Fruit fly (Drosophila melanogaster) whole organism, prepupa: ENCODE data around the gene CheB38b.

Source experiments
- Blimp-1 ChIP-seq: fragments of 200-800 bp; sonication (Bioruptor generic); optimal IDR thresholded peaks from 3 replicates; lab custom pipeline; 2017; ENCODE audit warnings: missing biosample characterization, missing genetic modification characterization, mild to moderate bottlenecking, moderate library complexity, missing genetic modification reagents
- CG10631 ChIP-seq: fragments of 200-800 bp; sonication (Bioruptor generic); optimal IDR thresholded peaks from 2 replicates; lab custom pipeline; 2016; ENCODE audit warnings: missing biosample characterization, missing genetic modification characterization
- CG10669 ChIP-seq: fragments of 200-800 bp; sonication (Bioruptor generic); optimal IDR thresholded peaks from 3 replicates; lab custom pipeline; 2018; ENCODE audit warnings: missing biosample characterization, mild to moderate bottlenecking, missing genetic modification characterization, moderate library complexity
- CG11294 ChIP-seq: fragments of 200-800 bp; sonication (Bioruptor generic); IDR thresholded peaks from 2 replicates; pipeline ENCODE4 v1.3.6; 2022; ENCODE audit warnings: missing biosample characterization, missing genetic modification characterization
- CG11762 ChIP-seq: fragments of 200-800 bp; sonication (Bioruptor generic); optimal IDR thresholded peaks from 3 replicates; lab custom pipeline; 2016; ENCODE audit warnings: missing biosample characterization, missing genetic modification characterization; ENCODE audit not compliant: insufficient read depth
- CG11902 ChIP-seq: fragments of 200-800 bp; sonication (Bioruptor generic); optimal IDR thresholded peaks from 3 replicates; lab custom pipeline; 2016; ENCODE audit warnings: missing biosample characterization, missing genetic modification characterization
- CG1621 ChIP-seq: fragments of 200-800 bp; sonication (Bioruptor generic); optimal IDR thresholded peaks from 3 replicates; lab custom pipeline; 2018; ENCODE audit warnings: missing biosample characterization, mild to moderate bottlenecking, missing genetic modification characterization
- CG16779 ChIP-seq: fragments of 200-800 bp; sonication (Bioruptor generic); optimal IDR thresholded peaks from 3 replicates; lab custom pipeline; 2017; ENCODE audit warnings: missing biosample characterization, mild to moderate bottlenecking, missing genetic modification characterization
- CG3032 ChIP-seq: fragments of 200-800 bp; optimal IDR thresholded peaks from 2 replicates; lab custom pipeline; 2019; ENCODE audit warnings: missing biosample characterization, mild to moderate bottlenecking, missing genetic modification characterization, moderate library complexity
- CG31627 ChIP-seq: fragments of 200-800 bp; sonication (Bioruptor generic); optimal IDR thresholded peaks from 3 replicates; lab custom pipeline; 2016; ENCODE audit warnings: missing biosample characterization, missing genetic modification characterization
- CG32006 ChIP-seq: fragments of 200-800 bp; sonication (Bioruptor generic); optimal IDR thresholded peaks from 3 replicates; lab custom pipeline; 2017; ENCODE audit warnings: missing biosample characterization, mild to moderate bottlenecking, missing genetic modification characterization
- CG34406 ChIP-seq: fragments of 200-800 bp; sonication (Bioruptor generic); optimal IDR thresholded peaks from 3 replicates; lab custom pipeline; 2016; ENCODE audit warnings: missing biosample characterization, missing genetic modification characterization
- CG3919 ChIP-seq: fragments of 200-800 bp; sonication (Bioruptor generic); optimal IDR thresholded peaks from 3 replicates; lab custom pipeline; 2016; ENCODE audit warnings: missing biosample characterization, missing genetic modification characterization
- CG4318 ChIP-seq: fragments of 200-800 bp; sonication (Bioruptor generic); optimal IDR thresholded peaks from 3 replicates; lab custom pipeline; 2017; ENCODE audit warnings: missing biosample characterization, mild to moderate bottlenecking, missing genetic modification characterization
- CG6163 ChIP-seq: fragments of 200-800 bp; sonication (Bioruptor generic); IDR thresholded peaks from 3 replicates; pipeline ENCODE4 v1.3.6; 2022; ENCODE audit warnings: missing biosample characterization, missing genetic modification characterization
- CG7368 ChIP-seq: fragments of 200-800 bp; sonication (Bioruptor generic); optimal IDR thresholded peaks from 3 replicates; lab custom pipeline; 2016; ENCODE audit warnings: missing biosample characterization, missing genetic modification characterization
- CG8119 ChIP-seq: fragments of 200-800 bp; sonication (Bioruptor generic); IDR thresholded peaks from 3 replicates; pipeline ENCODE4 v1.3.6; 2022; ENCODE audit warnings: missing biosample characterization, missing genetic modification characterization
- CG8632 ChIP-seq: fragments of 200-800 bp; sonication (Bioruptor generic); optimal IDR thresholded peaks from 3 replicates; lab custom pipeline; 2016; ENCODE audit warnings: missing biosample characterization, missing genetic modification characterization
- Eip75B ChIP-seq: fragments of 200-800 bp; sonication (Bioruptor generic); optimal IDR thresholded peaks from 3 replicates; lab custom pipeline; 2016; ENCODE audit warnings: missing biosample characterization, missing genetic modification characterization
- Eip78C ChIP-seq: fragments of 200-800 bp; sonication (Bioruptor generic); peaks from one replicate; lab custom pipeline; 2016; ENCODE audit warnings: missing biosample characterization, missing genetic modification characterization
- Eip93F ChIP-seq: fragments of 200-800 bp; sonication (Bioruptor generic); optimal IDR thresholded peaks from 2 replicates; lab custom pipeline; 2016; ENCODE audit warnings: missing biosample characterization, mild to moderate bottlenecking, missing genetic modification characterization
- Ets21C ChIP-seq: fragments of 200-800 bp; sonication (Bioruptor generic); optimal IDR thresholded peaks from 3 replicates; lab custom pipeline; 2016; ENCODE audit warnings: missing biosample characterization, missing genetic modification characterization
- Ets96B ChIP-seq: fragments of 200-800 bp; optimal IDR thresholded peaks from 2 replicates; lab custom pipeline; 2019; ENCODE audit warnings: missing biosample characterization, mild to moderate bottlenecking, missing genetic modification characterization, moderate library complexity
- Gug ChIP-seq: fragments of 200-800 bp; sonication (Bioruptor generic); IDR thresholded peaks from 2 replicates; pipeline ENCODE4 v1.3.6; 2022; ENCODE audit warnings: missing biosample characterization, missing genetic modification characterization
- Hr38 ChIP-seq: sonication (Bioruptor generic); optimal IDR thresholded peaks from 2 replicates; lab custom pipeline; 2016; ENCODE audit warnings: missing biosample characterization, missing genetic modification characterization
- Hr4 ChIP-seq: fragments of 200-800 bp; sonication (Bioruptor generic); optimal IDR thresholded peaks from 3 replicates; lab custom pipeline; 2016; ENCODE audit warnings: missing biosample characterization, missing genetic modification characterization
- Lpt ChIP-seq: fragments of 200-800 bp; sonication (Bioruptor generic); optimal IDR thresholded peaks from 3 replicates; lab custom pipeline; 2016; ENCODE audit warnings: missing biosample characterization, missing genetic modification characterization
- Met ChIP-seq: fragments of 200-800 bp; sonication (Bioruptor generic); optimal IDR thresholded peaks from 3 replicates; lab custom pipeline; 2016; ENCODE audit warnings: missing biosample characterization, missing genetic modification characterization
- OdsH ChIP-seq: fragments of 200-800 bp; sonication (Bioruptor generic); optimal IDR thresholded peaks from 3 replicates; lab custom pipeline; 2016; ENCODE audit warnings: missing biosample characterization, missing genetic modification characterization
- Smox ChIP-seq: fragments of 200-800 bp; sonication (Bioruptor generic); optimal IDR thresholded peaks from 3 replicates; lab custom pipeline; 2016; ENCODE audit warnings: missing biosample characterization, missing genetic modification characterization
- Sox14 ChIP-seq: fragments of 200-800 bp; sonication (Bioruptor generic); optimal IDR thresholded peaks from 3 replicates; lab custom pipeline; 2016; ENCODE audit warnings: missing biosample characterization, missing genetic modification characterization
- Sox15 ChIP-seq: fragments of 200-800 bp; sonication (Bioruptor generic); optimal IDR thresholded peaks from 3 replicates; lab custom pipeline; 2016; ENCODE audit warnings: missing biosample characterization, missing genetic modification characterization
- achi ChIP-seq: fragments of 200-800 bp; sonication (Bioruptor generic); optimal IDR thresholded peaks from 3 replicates; lab custom pipeline; 2016; ENCODE audit warnings: missing biosample characterization, missing genetic modification characterization
- cyc ChIP-seq: fragments of 200-800 bp; sonication (Bioruptor generic); optimal IDR thresholded peaks from 3 replicates; lab custom pipeline; 2016; ENCODE audit warnings: missing biosample characterization, missing genetic modification characterization
- dac ChIP-seq: fragments of 200-800 bp; sonication (Bioruptor generic); optimal IDR thresholded peaks from 2 replicates; lab custom pipeline; 2017; ENCODE audit warnings: missing biosample characterization, mild to moderate bottlenecking, missing genetic modification characterization
- dsx ChIP-seq: fragments of 200-800 bp; optimal IDR thresholded peaks from 3 replicates; lab custom pipeline; 2019; ENCODE audit warnings: missing biosample characterization, mild to moderate bottlenecking, missing genetic modification characterization, moderate library complexity; ENCODE audit not compliant: poor library complexity, severe bottlenecking
- fd59A ChIP-seq: fragments of 200-800 bp; sonication (Bioruptor generic); optimal IDR thresholded peaks from 2 replicates; lab custom pipeline; 2017; ENCODE audit warnings: missing biosample characterization, mild to moderate bottlenecking, missing genetic modification characterization, missing genetic modification reagents
- fd85E ChIP-seq: fragments of 200-800 bp; sonication (Bioruptor generic); optimal IDR thresholded peaks from 3 replicates; lab custom pipeline; 2016; ENCODE audit warnings: missing biosample characterization, missing genetic modification characterization
- fkh ChIP-seq: fragments of 200-800 bp; sonication (Bioruptor generic); optimal IDR thresholded peaks from 3 replicates; lab custom pipeline; 2017; ENCODE audit warnings: missing biosample characterization, mild to moderate bottlenecking, missing genetic modification characterization, moderate library complexity
- lz ChIP-seq: fragments of 200-800 bp; sonication (Bioruptor generic); optimal IDR thresholded peaks from 3 replicates; lab custom pipeline; 2016; ENCODE audit warnings: missing biosample characterization, missing genetic modification characterization
- net ChIP-seq: fragments of 200-800 bp; sonication (Bioruptor generic); optimal IDR thresholded peaks from 3 replicates; lab custom pipeline; 2016; ENCODE audit warnings: missing biosample characterization, missing genetic modification characterization
- pdm3 ChIP-seq: fragments of 200-800 bp; sonication (Bioruptor generic); optimal IDR thresholded peaks from 3 replicates; lab custom pipeline; 2016; ENCODE audit warnings: missing biosample characterization, missing genetic modification characterization
- svp ChIP-seq: fragments of 200-800 bp; sonication (Bioruptor generic); peaks from one replicate; lab custom pipeline; 2016; ENCODE audit warnings: missing biosample characterization, missing genetic modification characterization

CheB38b gene

DNA sequence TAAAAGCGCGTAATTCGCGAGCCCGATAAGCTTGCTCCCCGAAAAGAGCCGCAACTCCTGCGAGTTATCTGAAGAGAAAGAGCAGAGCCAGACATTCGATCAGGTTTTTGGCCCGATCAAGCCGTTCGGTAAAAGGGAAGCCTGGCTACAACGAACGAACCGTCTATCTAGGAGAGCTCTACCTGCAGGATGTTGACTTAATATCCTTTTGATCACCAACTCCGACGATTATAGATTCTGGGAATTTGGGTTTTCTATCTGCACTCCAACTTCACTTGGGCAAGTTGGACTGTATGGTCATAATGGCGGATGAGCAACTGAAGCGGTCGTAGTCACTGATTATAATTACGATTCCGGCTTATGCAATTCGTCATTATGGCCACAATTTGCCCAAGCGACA is 14.9 kb downstream of the CheB38b start (continued):
- TF ChIP-seq Sox14 (GFP tag; lab: Kevin White, UChicago) (peak; percentile 49), CG1621 (tag; lab: Kevin White, UChicago) (peak; percentile 37), CG3919 (GFP tag; lab: Kevin White, UChicago) (peak; percentile 79), achi (GFP tag; lab: Kevin White, UChicago) (peak; percentile 63), CG6163 (peak; percentile 91), fkh (GFP tag; lab: Kevin White, UChicago) (no peak), CG16779 (tag; lab: Kevin White, UChicago) (no peak), Eip78C (GFP tag; lab: Kevin White, UChicago) (peak; percentile 89), Ets21C (no peak), CG11902 (peak; percentile 76), CG10631 (GFP tag; lab: Kevin White, UChicago) (peak; percentile 40), fd59A (GFP tag; lab: Kevin White, UChicago) (peak; percentile 1), CG3032 (tag; lab: Kevin White, UChicago) (peak; percentile 46), CG11294 (GFP tag; lab: Robert Waterston, UW) (peak; percentile 61), Lpt (GFP tag; lab: Kevin White, UChicago) (peak; percentile 45), Gug (GFP tag; lab: Robert Waterston, UW) (peak; percentile 81), CG8119 (GFP tag; lab: Robert Waterston, UW) (peak; percentile 78), Hr4 (GFP tag; lab: Kevin White, UChicago) (peak; percentile 75), CG34406 (GFP tag; lab: Kevin White, UChicago) (peak; percentile 27)

DNA sequence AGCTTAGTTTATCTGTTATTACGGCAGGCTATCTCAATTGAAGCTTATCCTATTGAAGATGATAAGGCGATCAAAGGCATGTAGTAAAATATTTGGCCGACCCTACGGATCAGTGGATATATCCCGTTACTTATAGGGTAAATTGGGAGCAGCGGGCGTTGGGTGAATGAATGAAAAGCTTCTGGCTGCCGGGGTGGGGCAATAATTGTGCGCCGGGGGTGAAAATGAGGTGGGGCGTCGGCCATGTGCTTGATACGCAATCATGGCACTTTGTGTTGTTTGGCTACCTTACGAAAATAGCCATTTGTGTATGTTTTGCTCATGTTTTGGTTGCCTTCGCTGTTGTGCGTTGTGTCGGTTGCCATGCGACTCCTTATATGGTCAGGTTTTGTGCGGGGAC is 15.3 kb downstream of the CheB38b start:
- TF ChIP-seq Met (GFP tag; lab: Kevin White, UChicago) (no peak), svp (no peak), CG3919 (GFP tag; lab: Kevin White, UChicago) (no peak), CG10669 (no peak), CG16779 (tag; lab: Kevin White, UChicago) (no peak), CG8632 (GFP tag; lab: Kevin White, UChicago) (no peak), pdm3 (GFP tag; lab: Kevin White, UChicago) (no peak), Gug (GFP tag; lab: Robert Waterston, UW) (no peak)
- TF ChIP-seq, all 60 proteins: peak for 0

DNA sequence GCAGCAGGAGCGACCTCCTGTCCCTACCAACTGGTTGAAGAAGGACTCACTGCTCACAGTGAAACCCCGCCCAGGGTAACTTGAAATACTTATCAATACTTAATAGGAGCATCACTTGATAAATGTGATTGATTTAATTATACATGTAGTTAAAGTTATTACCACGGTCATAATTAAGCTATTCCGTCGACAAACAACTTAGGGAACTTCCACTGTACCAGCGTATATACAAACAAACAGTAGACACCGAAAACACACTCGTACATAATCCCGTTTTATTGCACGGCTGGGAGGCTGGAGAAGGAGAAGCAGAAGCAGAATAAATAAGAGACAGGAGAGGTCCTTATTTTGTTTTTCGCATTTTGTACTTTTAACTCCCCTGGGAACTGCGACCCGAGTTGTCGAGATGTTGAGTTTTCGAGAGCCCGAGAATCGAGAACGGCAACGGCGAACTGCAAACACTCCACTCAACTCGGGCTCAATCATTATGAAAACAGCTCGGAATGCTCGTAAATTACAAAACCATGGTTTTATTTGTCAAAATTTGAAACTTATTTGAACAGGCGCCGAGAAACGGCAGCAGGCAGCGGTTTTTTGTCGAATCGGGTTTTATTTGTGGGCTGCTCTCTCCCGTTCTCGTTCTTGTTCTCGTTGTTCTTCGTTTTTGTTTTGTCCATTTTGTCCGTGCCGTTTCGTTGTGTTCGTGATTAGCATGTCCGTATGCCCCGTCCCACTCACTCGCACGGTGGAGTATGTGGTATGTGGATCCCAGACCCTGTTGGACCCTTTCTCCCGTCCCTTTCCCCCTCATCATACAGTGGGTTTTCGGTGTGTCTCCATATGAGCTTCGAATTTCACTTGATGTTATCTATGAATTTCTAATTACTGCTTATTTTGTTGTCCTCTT is 16.8 kb downstream of the CheB38b start:
- TF ChIP-seq Met (GFP tag; lab: Kevin White, UChicago): peak; percentile 99
- TF ChIP-seq CG11762 (GFP tag; lab: Kevin White, UChicago): peak; percentile 92
- TF ChIP-seq CG6163: peak; percentile 96
- TF ChIP-seq CG11902: peak; percentile 90
- TF ChIP-seq CG31627 (GFP tag; lab: Kevin White, UChicago): peak; percentile 98
- peak; percentile 94 for TF ChIP-seq OdsH (GFP tag; lab: Kevin White, UChicago)
- peak; percentile 96 for TF ChIP-seq dsx (GFP tag; lab: Kevin White, UChicago)
- TF ChIP-seq fd59A (GFP tag; lab: Kevin White, UChicago): peak; percentile 96
- TF ChIP-seq CG4318 (GFP tag; lab: Kevin White, UChicago): peak; percentile 50
- peak; percentile 38 for TF ChIP-seq dac (GFP tag; lab: Kevin White, UChicago)
- TF ChIP-seq fkh (GFP tag; lab: Kevin White, UChicago): peak; percentile 61
- peak; percentile 93 for TF ChIP-seq net (GFP tag; lab: Kevin White, UChicago)
- TF ChIP-seq Sox14 (GFP tag; lab: Kevin White, UChicago): peak; percentile 97
- peak; percentile 82 for TF ChIP-seq Lpt (GFP tag; lab: Kevin White, UChicago)
- TF ChIP-seq CG7368 (GFP tag; lab: Kevin White, UChicago): peak; percentile 93
- TF ChIP-seq CG8119 (GFP tag; lab: Robert Waterston, UW): peak; percentile 77
- peak; percentile 93 for TF ChIP-seq CG8632 (GFP tag; lab: Kevin White, UChicago)
- TF ChIP-seq fd85E (GFP tag; lab: Kevin White, UChicago): peak; percentile 79
- peak; percentile 97 for TF ChIP-seq lz (GFP tag; lab: Kevin White, UChicago)
- peak; percentile 95 for TF ChIP-seq Eip93F (GFP tag; lab: Kevin White, UChicago)
- TF ChIP-seq Eip75B: peak; percentile 97
- TF ChIP-seq Blimp-1 (GFP tag; lab: Kevin White, UChicago): peak; percentile 90
- peak; percentile 79 for TF ChIP-seq CG32006 (GFP tag; lab: Kevin White, UChicago)
- TF ChIP-seq Smox (GFP tag; lab: Kevin White, UChicago): peak; percentile 97
- peak; percentile 81 for TF ChIP-seq Hr4 (GFP tag; lab: Kevin White, UChicago)
- TF ChIP-seq Ets96B (tag; lab: Kevin White, UChicago): peak; percentile 97
- TF ChIP-seq Hr38 (GFP tag; lab: Kevin White, UChicago): no peak
- peak; percentile 95 for TF ChIP-seq CG10631 (GFP tag; lab: Kevin White, UChicago)
- peak; percentile 91 for TF ChIP-seq Sox15 (GFP tag; lab: Kevin White, UChicago)
- peak; percentile 95 for TF ChIP-seq pdm3 (GFP tag; lab: Kevin White, UChicago)
- TF ChIP-seq CG3032 (tag; lab: Kevin White, UChicago): peak; percentile 97
- peak; percentile 93 for TF ChIP-seq CG34406 (GFP tag; lab: Kevin White, UChicago)
- peak; percentile 98 for TF ChIP-seq cyc (GFP tag; lab: Kevin White, UChicago)
- TF ChIP-seq CG16779 (tag; lab: Kevin White, UChicago): peak; percentile 77
